2 worm cellular contexts compared by ENCODE assay signal in the genomic region with DNA sequence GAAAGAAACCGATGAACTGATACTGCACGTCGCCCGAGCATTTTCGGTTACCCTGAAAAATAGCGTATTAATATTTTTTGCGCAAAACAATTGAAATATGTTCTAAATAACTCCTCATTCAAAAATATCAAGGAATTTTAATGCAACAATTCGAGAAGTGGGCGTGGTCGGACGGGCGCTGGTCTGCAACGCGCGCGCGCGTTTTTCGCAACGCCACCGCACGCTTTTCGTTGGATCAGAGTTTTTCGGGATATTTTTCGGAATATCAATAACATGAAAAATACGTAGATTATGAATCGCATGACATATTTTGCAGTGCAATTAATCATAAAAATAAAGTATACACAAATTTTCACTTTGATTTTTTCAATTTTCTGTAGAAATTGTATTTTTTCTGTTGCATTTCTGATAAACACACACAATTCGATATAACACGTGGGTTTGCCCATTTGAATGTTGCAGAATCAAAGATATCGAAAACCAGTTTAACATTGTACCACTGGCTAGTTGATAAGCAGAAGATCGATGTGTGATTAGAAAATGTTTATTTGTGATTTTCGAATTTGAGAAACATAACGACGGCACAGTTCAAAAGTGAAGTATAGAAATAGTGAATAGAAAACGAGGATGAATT.
TF ChIP-seq lines count a peak whose summit lies in the region.

Gene dlst-1 (minus strand): TSS at position 52 of the 634 bp plus-strand sequence.

TF ChIP-seq in whole organism, L1 larva, 84 proteins besides CTCF, POLR2A, EP300 and RAD21 (continued from another document):
- no peak for TF ChIP-seq tlp-1 (tag; optimal IDR thresholded peaks at IDR 0.05; lab: Kevin White, UChicago)
- no peak for TF ChIP-seq mdl-1 (tag; optimal IDR thresholded peaks at IDR 0.05; lab: Kevin White, UChicago)
- TF ChIP-seq ztf-4 (tag; optimal IDR thresholded peaks at IDR 0.05; lab: Kevin White, UChicago) = no peak
- peak; percentile 35 to 53 for TF ChIP-seq efl-1 (optimal IDR thresholded peaks at IDR 0.05; lab: Kevin White, UChicago)
- TF ChIP-seq efl-1 (GFP tag; optimal IDR thresholded peaks at IDR 0.05 in 1 of 2; lab: Kevin White, UChicago) = peak; percentile 35 to 94
- TF ChIP-seq elt-3 (tag; optimal IDR thresholded peaks at IDR 0.05; lab: Kevin White, UChicago) = peak in 1 of 6 experiments; percentile 32
- TF ChIP-seq snpc-4 (tag; optimal IDR thresholded peaks at IDR 0.05; lab: Kevin White, UChicago) = peak; percentile 2
- TF ChIP-seq egl-27 (tag; optimal IDR thresholded peaks at IDR 0.05; lab: Kevin White, UChicago) = no peak
- peak; percentile 45 for TF ChIP-seq nhr-19 (GFP tag; conservative IDR thresholded peaks at IDR 0.05; lab: Robert Waterston, UW)
- TF ChIP-seq nhr-90 (tag; optimal IDR thresholded peaks at IDR 0.05; lab: Kevin White, UChicago; ENCODE audit: poor library complexity) = peak; percentile 35
- peak; percentile 72 for TF ChIP-seq xbp-1 (tag; optimal IDR thresholded peaks at IDR 0.05; lab: Kevin White, UChicago)
- TF ChIP-seq ceh-90 (tag; optimal IDR thresholded peaks at IDR 0.05; lab: Kevin White, UChicago) = no peak
- no peak for TF ChIP-seq F16B12.6 (tag; optimal IDR thresholded peaks at IDR 0.05; lab: Kevin White, UChicago)
- peak; percentile 50 for TF ChIP-seq skn-1 (tag; optimal IDR thresholded peaks at IDR 0.05; lab: Kevin White, UChicago)
- no peak for TF ChIP-seq nhr-11 (tag; optimal IDR thresholded peaks at IDR 0.05; lab: Kevin White, UChicago)
- TF ChIP-seq unc-62 (GFP tag; optimal IDR thresholded peaks at IDR 0.05; lab: Kevin White, UChicago) = no peak
- TF ChIP-seq grh-1 (GFP tag; IDR thresholded peaks at IDR 0.05; lab: Robert Waterston, UW) = peak; percentile 44
- no peak for TF ChIP-seq unc-98 (GFP tag; IDR thresholded peaks at IDR 0.05; lab: Robert Waterston, UW)
- TF ChIP-seq lin-15B (tag; optimal IDR thresholded peaks at IDR 0.05; lab: Kevin White, UChicago) = no peak
- TF ChIP-seq isw-1 (GFP tag; IDR thresholded peaks at IDR 0.05; lab: Robert Waterston, UW) = 0 out of 2 replicates have a peak, but pooled peaks have one; percentile 2
- no peak for TF ChIP-seq pag-3 (tag; optimal IDR thresholded peaks at IDR 0.05; lab: Kevin White, UChicago; ENCODE audit: borderline replicate concordance, insufficient read depth)
- TF ChIP-seq fkh-8 (tag; optimal IDR thresholded peaks at IDR 0.05; lab: Kevin White, UChicago) = no peak
- peak; percentile 69 for TF ChIP-seq rnt-1 (tag; optimal IDR thresholded peaks at IDR 0.05; lab: Kevin White, UChicago)
- no peak for TF ChIP-seq unc-130 (tag; optimal IDR thresholded peaks at IDR 0.05; lab: Kevin White, UChicago)
- TF ChIP-seq fkh-4 (tag; optimal IDR thresholded peaks at IDR 0.05; lab: Kevin White, UChicago; ENCODE audit: borderline replicate concordance) = no peak

TF ChIP-seq in whole organism, young adult, 124 proteins besides CTCF, POLR2A, EP300 and RAD21 (continued from another document):
- no peak for TF ChIP-seq chd-7 (tag; optimal IDR thresholded peaks at IDR 0.05; lab: Kevin White, UChicago)
- no peak for TF ChIP-seq ZK185.1 (tag; optimal IDR thresholded peaks at IDR 0.05; lab: Kevin White, UChicago; ENCODE audit: poor library complexity, severe bottlenecking)
- TF ChIP-seq attf-5 (GFP tag; optimal IDR thresholded peaks at IDR 0.05; lab: Kevin White, UChicago) = peak; percentile 62
- no peak for TF ChIP-seq ztf-3 (GFP tag; optimal IDR thresholded peaks at IDR 0.05; lab: Kevin White, UChicago)
- peak; percentile 3 for TF ChIP-seq snpc-4 (GFP tag; optimal IDR thresholded peaks at IDR 0.05; lab: Kevin White, UChicago)
- peak in 2 of 4 experiments; percentile 45 to 50 for TF ChIP-seq snpc-4 (tag; optimal IDR thresholded peaks at IDR 0.05; lab: Kevin White, UChicago)
- TF ChIP-seq F22D6.2 (tag; optimal IDR thresholded peaks at IDR 0.05; lab: Kevin White, UChicago) = no peak
- no peak for TF ChIP-seq Y95B8A.8 (GFP tag; IDR thresholded peaks at IDR 0.05; lab: Robert Waterston, UW)
- TF ChIP-seq Y53G8AR.9 (GFP tag; conservative IDR thresholded peaks at IDR 0.05; lab: Robert Waterston, UW) = no peak
- no peak for TF ChIP-seq lsy-27 (tag; optimal IDR thresholded peaks at IDR 0.05; lab: Kevin White, UChicago; ENCODE audit: borderline replicate concordance, insufficient read depth)
- TF ChIP-seq bed-2 (GFP tag; IDR thresholded peaks at IDR 0.05; lab: Robert Waterston, UW) = no peak
- TF ChIP-seq F10E7.11 (tag; optimal IDR thresholded peaks at IDR 0.05; lab: Kevin White, UChicago) = no peak
- TF ChIP-seq hrde-1 (tag; optimal IDR thresholded peaks at IDR 0.05; lab: Kevin White, UChicago; ENCODE audit: borderline replicate concordance) = no peak
- no peak for TF ChIP-seq fkh-3 (tag; optimal IDR thresholded peaks at IDR 0.05; lab: Kevin White, UChicago)
- TF ChIP-seq lag-1 (GFP tag; IDR thresholded peaks at IDR 0.05; lab: Robert Waterston, UW) = no peak
- TF ChIP-seq egl-18 (GFP tag; IDR thresholded peaks at IDR 0.05; lab: Robert Waterston, UW) = no peak
- no peak for TF ChIP-seq lin-35 (GFP tag; optimal IDR thresholded peaks at IDR 0.05; lab: Kevin White, UChicago)
- TF ChIP-seq ztf-22 (GFP tag; optimal IDR thresholded peaks at IDR 0.05; lab: Kevin White, UChicago) = no peak
- no peak for TF ChIP-seq nfya-1 (tag; optimal IDR thresholded peaks at IDR 0.05; lab: Kevin White, UChicago; ENCODE audit: borderline replicate concordance, insufficient read depth)
- TF ChIP-seq pbrm-1 (GFP tag; IDR thresholded peaks at IDR 0.05; lab: Robert Waterston, UW) = peak; percentile 39; the same call in 1 of the 2 replicates
- peak; percentile 18 for TF ChIP-seq madf-10 (tag; optimal IDR thresholded peaks at IDR 0.05; lab: Kevin White, UChicago)
- peak; percentile 72; the same call in 1 of the 2 replicates for TF ChIP-seq B0336.3 (GFP tag; IDR thresholded peaks at IDR 0.05; lab: Robert Waterston, UW)
- no peak for TF ChIP-seq K11D2.4 (GFP tag; IDR thresholded peaks at IDR 0.05; lab: Robert Waterston, UW)
- TF ChIP-seq lin-40 (tag; optimal IDR thresholded peaks at IDR 0.05; lab: Kevin White, UChicago) = peak; percentile 50
- TF ChIP-seq egrh-3 (GFP tag; IDR thresholded peaks at IDR 0.05; lab: Robert Waterston, UW) = no peak
- no peak for TF ChIP-seq gei-17 (GFP tag; optimal IDR thresholded peaks at IDR 0.05; lab: Kevin White, UChicago)
- no peak for TF ChIP-seq lin-26 (GFP tag; IDR thresholded peaks at IDR 0.05; lab: Robert Waterston, UW)
- peak; percentile 35 for TF ChIP-seq madf-8 (GFP tag; conservative IDR thresholded peaks at IDR 0.05; lab: Robert Waterston, UW)
- no peak for TF ChIP-seq ztf-25 (GFP tag; IDR thresholded peaks at IDR 0.05; lab: Robert Waterston, UW)
- no peak for TF ChIP-seq hlh-26 (GFP tag; conservative IDR thresholded peaks at IDR 0.05; lab: Robert Waterston, UW)
- peak; percentile 77 for TF ChIP-seq attf-3 (GFP tag; conservative IDR thresholded peaks at IDR 0.05; lab: Robert Waterston, UW)
- TF ChIP-seq ceh-27 (GFP tag; optimal IDR thresholded peaks at IDR 0.05; lab: Kevin White, UChicago) = no peak
- TF ChIP-seq attf-6 (GFP tag; IDR thresholded peaks at IDR 0.05; lab: Robert Waterston, UW) = no peak
